Fruit fly (Drosophila melanogaster) whole organism, adult: ENCODE data around the gene CG2104.

Source experiments
- CG11617 ChIP-seq: fragments of 200-800 bp; sonication (Bioruptor generic); optimal IDR thresholded peaks from 2 replicates; lab custom pipeline; 2017; ENCODE audit warnings: mild to moderate bottlenecking, missing biosample characterization, missing genetic modification reagents, missing genetic modification characterization
- CG12768 ChIP-seq: fragments of 200-800 bp; sonication (Bioruptor generic); optimal IDR thresholded peaks from 2 replicates; lab custom pipeline; 2017; ENCODE audit warnings: missing biosample characterization, missing genetic modification characterization, mild to moderate bottlenecking, moderate library complexity, missing genetic modification reagents
- CG14711 ChIP-seq: fragments of 200-800 bp; sonication (Bioruptor generic); optimal IDR thresholded peaks from 2 replicates; lab custom pipeline; 2018; ENCODE audit warnings: missing biosample characterization, mild to moderate bottlenecking, missing genetic modification characterization, moderate library complexity
- CG33017 ChIP-seq: fragments of 200-800 bp; sonication (Bioruptor generic); optimal IDR thresholded peaks from 2 replicates; lab custom pipeline; 2018; ENCODE audit warnings: missing biosample characterization, mild to moderate bottlenecking, missing genetic modification characterization, moderate library complexity
- CG7101 ChIP-seq: fragments of 200-800 bp; sonication (Bioruptor generic); optimal IDR thresholded peaks from 2 replicates; lab custom pipeline; 2018; ENCODE audit warnings: missing biosample characterization, mild to moderate bottlenecking, missing genetic modification characterization, moderate library complexity
- bab1 ChIP-seq: fragments of 200-800 bp; sonication (Bioruptor generic); optimal IDR thresholded peaks from 3 replicates; lab custom pipeline; 2019; ENCODE audit warnings: missing biosample characterization, mild to moderate bottlenecking, missing genetic modification characterization, moderate library complexity
- kay ChIP-seq: fragments of 200-800 bp; sonication (Bioruptor generic); peaks from one replicate; lab custom pipeline; 2016; ENCODE audit warnings: missing biosample characterization, missing genetic modification characterization, borderline replicate concordance
- tj ChIP-seq: fragments of 200-800 bp; sonication (Bioruptor generic); optimal IDR thresholded peaks from 3 replicates; lab custom pipeline; 2017; ENCODE audit warnings: missing biosample characterization, mild to moderate bottlenecking, missing genetic modification characterization, moderate library complexity

DNA sequence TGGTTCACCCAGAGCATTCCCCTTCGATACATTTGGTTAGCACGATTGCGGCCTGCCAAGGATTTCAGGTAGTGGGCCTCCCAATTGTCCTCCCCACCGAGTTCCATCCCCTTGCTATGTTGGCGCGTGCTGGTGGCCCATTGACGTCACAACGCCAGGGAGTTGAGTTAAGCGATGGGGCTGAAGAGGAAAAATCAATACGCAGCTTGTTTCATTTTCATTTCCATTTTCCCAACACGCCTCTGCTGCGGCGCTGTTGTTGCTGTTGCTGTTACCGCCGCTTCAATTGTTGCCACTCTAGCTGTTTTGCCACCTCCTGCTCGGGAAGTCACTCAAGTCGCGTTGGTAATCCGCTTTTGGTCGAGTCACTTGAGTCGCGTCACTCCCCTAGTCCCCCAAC is 2.0 kb downstream of the CG2104 start:
- TF ChIP-seq tj (GFP tag; lab: Kevin White, UChicago): no peak
- no peak for TF ChIP-seq CG14711 (tag; lab: Kevin White, UChicago)
- no peak for TF ChIP-seq bab1
- TF ChIP-seq CG7101 (tag; lab: Kevin White, UChicago): no peak
- TF ChIP-seq CG12768 (GFP tag; lab: Kevin White, UChicago): no peak
- no peak for TF ChIP-seq CG33017
- TF ChIP-seq CG11617: no peak
- TF ChIP-seq kay (GFP tag; lab: Kevin White, UChicago): no peak
